Fruit fly (Drosophila melanogaster): ENCODE measurements around the gene CG31668.

Gene CG31668

dm6 chr2L:2163568-2163953 is 42.4 kb downstream of the CG31668 start (continued):
- TF ChIP-seq Ets21C (GFP tag; optimal IDR thresholded peaks at IDR 0.05) = peak; percentile 87
- peak; percentile 65 for TF ChIP-seq fd85E (GFP tag; optimal IDR thresholded peaks at IDR 0.05)
- peak; percentile 91 for TF ChIP-seq eg (GFP tag; IDR thresholded peaks at IDR 0.05)
- TF ChIP-seq Hr39 (GFP tag; optimal IDR thresholded peaks at IDR 0.05) = peak; percentile 96
- peak; percentile 89 for TF ChIP-seq CG9139 (GFP tag; optimal IDR thresholded peaks at IDR 0.05)
- peak; percentile 89 for TF ChIP-seq CG7368 (GFP tag; optimal IDR thresholded peaks at IDR 0.05)
- peak; percentile 97 for TF ChIP-seq lz (GFP tag; optimal IDR thresholded peaks at IDR 0.05)
- TF ChIP-seq CG34406 (GFP tag; optimal IDR thresholded peaks at IDR 0.05) = peak; percentile 89
- TF ChIP-seq CG16779 (tag; optimal IDR thresholded peaks at IDR 0.05) = peak; percentile 85
- peak; percentile 95 for TF ChIP-seq CG6808 (GFP tag; optimal IDR thresholded peaks at IDR 0.05)
- peak; percentile 96 for TF ChIP-seq CG1621 (tag; optimal IDR thresholded peaks at IDR 0.05)
- peak; percentile 89 for TF ChIP-seq Hr4 (GFP tag; optimal IDR thresholded peaks at IDR 0.05)
- TF ChIP-seq CG8632 (GFP tag; optimal IDR thresholded peaks at IDR 0.05) = peak; percentile 86
- peak; percentile 96 for TF ChIP-seq Eip78C (GFP tag)
- TF ChIP-seq topi (GFP tag; optimal IDR thresholded peaks at IDR 0.05) = peak; percentile 96
- TF ChIP-seq CG6792 (GFP tag; optimal IDR thresholded peaks at IDR 0.05) = peak; percentile 92
- peak; percentile 97 for TF ChIP-seq CG6163 (GFP tag; IDR thresholded peaks at IDR 0.05)
- peak; percentile 83 for TF ChIP-seq CG8319 (GFP tag; optimal IDR thresholded peaks at IDR 0.05)
- TF ChIP-seq Eip75B (GFP tag; optimal IDR thresholded peaks at IDR 0.05) = peak; percentile 95
- peak; percentile 90 for TF ChIP-seq CG11902 (GFP tag; optimal IDR thresholded peaks at IDR 0.05)
- TF ChIP-seq vri (GFP tag; optimal IDR thresholded peaks at IDR 0.05) = peak; percentile 91
- peak; percentile 89 for TF ChIP-seq Gug (GFP tag; IDR thresholded peaks at IDR 0.05)
- peak; percentile 35 for TF ChIP-seq fkh (GFP tag; optimal IDR thresholded peaks at IDR 0.05)
- TF ChIP-seq fd59A (GFP tag; optimal IDR thresholded peaks at IDR 0.05) = peak; percentile 97
- TF ChIP-seq CG11294 (GFP tag; IDR thresholded peaks at IDR 0.05) = peak; percentile 86
- TF ChIP-seq svp (GFP tag) = peak; percentile 98
- TF ChIP-seq Sox102F (GFP tag; optimal IDR thresholded peaks at IDR 0.05) = peak; percentile 97

dm6 chr2L:2162729-2163567 is 43.0 kb downstream of the CG31668 start:
- TF ChIP-seq ss (GFP tag; optimal IDR thresholded peaks at IDR 0.05) (peak; percentile 28 to 50), achi (GFP tag; optimal IDR thresholded peaks at IDR 0.05) (peak; percentile 72), fd59A (GFP tag; optimal IDR thresholded peaks at IDR 0.05) (peak; percentile 17), cyc (GFP tag; optimal IDR thresholded peaks at IDR 0.05) (no peak), CG8632 (GFP tag; optimal IDR thresholded peaks at IDR 0.05) (peak; percentile 15), CG3919 (GFP tag; optimal IDR thresholded peaks at IDR 0.05) (peak; percentile 74), OdsH (GFP tag; optimal IDR thresholded peaks at IDR 0.05) (peak; percentile 36), dsx (GFP tag; optimal IDR thresholded peaks at IDR 0.05; ENCODE audit: poor library complexity, severe bottlenecking) (peak; percentile 45), esn (GFP tag; optimal IDR thresholded peaks at IDR 0.05) (no peak), CG11902 (GFP tag; optimal IDR thresholded peaks at IDR 0.05) (no peak), CG9139 (GFP tag; optimal IDR thresholded peaks at IDR 0.05) (no peak), CG7368 (GFP tag; optimal IDR thresholded peaks at IDR 0.05) (peak; percentile 41), CG11762 (GFP tag; optimal IDR thresholded peaks at IDR 0.05; ENCODE audit: insufficient read depth) (peak; percentile 25), CG4318 (GFP tag; optimal IDR thresholded peaks at IDR 0.05) (peak; percentile 33), salr (GFP tag; optimal IDR thresholded peaks at IDR 0.05) (peak; percentile 20 to 36), pdm3 (GFP tag; optimal IDR thresholded peaks at IDR 0.05) (peak; percentile 30), CG11294 (GFP tag; IDR thresholded peaks at IDR 0.05) (no peak), CG8319 (GFP tag; optimal IDR thresholded peaks at IDR 0.05) (no peak), acj6 (GFP tag; optimal IDR thresholded peaks at IDR 0.05) (peak; percentile 59), Blimp-1 (GFP tag; optimal IDR thresholded peaks at IDR 0.05) (no peak), topi (GFP tag; optimal IDR thresholded peaks at IDR 0.05) (peak; percentile 17), CG31627 (GFP tag; optimal IDR thresholded peaks at IDR 0.05) (no peak), fd85E (GFP tag; optimal IDR thresholded peaks at IDR 0.05) (no peak), CG10669 (GFP tag; optimal IDR thresholded peaks at IDR 0.05) (peak; percentile 66), CG6854 (GFP tag; optimal IDR thresholded peaks at IDR 0.05) (no peak), Gug (GFP tag; IDR thresholded peaks at IDR 0.05) (no peak), Hr39 (GFP tag; optimal IDR thresholded peaks at IDR 0.05) (no peak), eg (GFP tag; IDR thresholded peaks at IDR 0.05) (0 out of 3 replicates have a peak, but pooled peaks have one; percentile 39), svp (GFP tag) (no peak), Smox (GFP tag; optimal IDR thresholded peaks at IDR 0.05) (no peak), Hr38 (GFP tag; optimal IDR thresholded peaks at IDR 0.05) (no peak), CG6276 (GFP tag; optimal IDR thresholded peaks at IDR 0.05) (peak; percentile 43), Eip75B (GFP tag; optimal IDR thresholded peaks at IDR 0.05) (peak; percentile 71), CG8119 (GFP tag; IDR thresholded peaks at IDR 0.05) (peak; percentile 54; the same call in 2 of the 3 replicates)
